Fruit fly (Drosophila melanogaster) whole organism, prepupa: ENCODE data around the gene CG13855.

ENCODE experiments used
- Blimp-1 ChIP-seq: fragments of 200-800 bp; sonication (Bioruptor generic); optimal IDR thresholded peaks from 3 replicates; lab custom pipeline; 2017; ENCODE audit warnings: missing biosample characterization, missing genetic modification characterization, mild to moderate bottlenecking, moderate library complexity, missing genetic modification reagents
- CG1621 ChIP-seq: fragments of 200-800 bp; sonication (Bioruptor generic); optimal IDR thresholded peaks from 3 replicates; lab custom pipeline; 2018; ENCODE audit warnings: missing biosample characterization, mild to moderate bottlenecking, missing genetic modification characterization
- CG3919 ChIP-seq: fragments of 200-800 bp; sonication (Bioruptor generic); optimal IDR thresholded peaks from 3 replicates; lab custom pipeline; 2016; ENCODE audit warnings: missing biosample characterization, missing genetic modification characterization
- CG6854 ChIP-seq: fragments of 200-800 bp; sonication (Bioruptor generic); optimal IDR thresholded peaks from 2 replicates; lab custom pipeline; 2017; ENCODE audit warnings: missing biosample characterization, mild to moderate bottlenecking, missing genetic modification characterization
- Ets96B ChIP-seq: fragments of 200-800 bp; optimal IDR thresholded peaks from 2 replicates; lab custom pipeline; 2019; ENCODE audit warnings: missing biosample characterization, mild to moderate bottlenecking, missing genetic modification characterization, moderate library complexity
- fd59A ChIP-seq: fragments of 200-800 bp; sonication (Bioruptor generic); optimal IDR thresholded peaks from 2 replicates; lab custom pipeline; 2017; ENCODE audit warnings: missing biosample characterization, mild to moderate bottlenecking, missing genetic modification characterization, missing genetic modification reagents
- fd85E ChIP-seq: fragments of 200-800 bp; sonication (Bioruptor generic); optimal IDR thresholded peaks from 3 replicates; lab custom pipeline; 2016; ENCODE audit warnings: missing biosample characterization, missing genetic modification characterization
- pdm3 ChIP-seq: fragments of 200-800 bp; sonication (Bioruptor generic); optimal IDR thresholded peaks from 3 replicates; lab custom pipeline; 2016; ENCODE audit warnings: missing biosample characterization, missing genetic modification characterization
- vri ChIP-seq: fragments of 200-800 bp; sonication (Bioruptor generic); optimal IDR thresholded peaks from 3 replicates; lab custom pipeline; 2016; ENCODE audit warnings: missing biosample characterization, mild to moderate bottlenecking, missing genetic modification characterization

DNA sequence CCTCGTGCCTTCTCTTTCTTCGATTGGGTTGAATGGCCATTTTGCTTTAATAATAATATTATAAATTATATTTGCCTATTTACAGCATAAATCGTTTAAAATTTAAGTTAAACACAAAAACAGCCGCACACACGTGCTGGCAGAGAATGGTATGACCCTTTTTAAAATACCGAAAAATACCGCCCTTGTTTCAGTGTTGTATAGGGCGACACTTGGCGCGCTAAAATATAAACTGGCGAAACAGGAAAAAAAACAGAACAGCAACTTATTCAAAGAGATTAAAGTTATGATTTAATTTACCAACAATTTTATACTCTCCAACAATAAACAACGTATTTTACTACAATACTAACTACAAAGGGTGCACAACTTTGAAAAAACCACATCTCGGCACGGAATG, 40.8 kb downstream of the CG13855 start, which contains the start of gene CG12499:
- no peak for TF ChIP-seq CG3919
- no peak for TF ChIP-seq pdm3 (GFP tag; lab: Kevin White, UChicago)
- no peak for TF ChIP-seq CG1621
- TF ChIP-seq fd59A = no peak
- no peak for TF ChIP-seq Blimp-1 (GFP tag; lab: Kevin White, UChicago)
- TF ChIP-seq fd85E (GFP tag; lab: Kevin White, UChicago) = no peak
- TF ChIP-seq Ets96B (tag; lab: Kevin White, UChicago) = no peak
- TF ChIP-seq CG6854 (GFP tag; lab: Kevin White, UChicago) = no peak
- no peak for TF ChIP-seq vri (GFP tag; lab: Kevin White, UChicago)
